Fruit fly (Drosophila melanogaster) whole organism, embryonic: ENCODE data around the gene CG32642.

Experiments used
- B-H1 ChIP-seq: fragments of 200-800 bp; sonication (Bioruptor generic); IDR thresholded peaks from 3 replicates; pipeline ENCODE4 v1.3.6; 2022; ENCODE audit warnings: missing biosample characterization, missing genetic modification characterization
- Bgb ChIP-seq: fragments of 200-800 bp; sonication (Bioruptor generic); IDR thresholded peaks from 2 replicates; pipeline ENCODE4 v1.3.6; 2022; ENCODE audit warnings: missing biosample characterization, missing genetic modification characterization; ENCODE audit not compliant: partially characterized antibody
- CG11398 ChIP-seq: fragments of 200-800 bp; sonication (Bioruptor generic); optimal IDR thresholded peaks from 2 replicates; lab custom pipeline; 2016; ENCODE audit warnings: missing biosample characterization, missing genetic modification characterization
- CG11560 ChIP-seq: fragments of 200-800 bp; sonication (Bioruptor generic); IDR thresholded peaks from 3 replicates; pipeline ENCODE4 v1.3.6; 2022; ENCODE audit warnings: missing biosample characterization, missing genetic modification characterization
- CG12744 ChIP-seq: fragments of 200-800 bp; sonication (Bioruptor generic); optimal IDR thresholded peaks from 2 replicates; lab custom pipeline; 2016; ENCODE audit warnings: missing biosample characterization, missing genetic modification characterization
- CG13296 ChIP-seq: fragments of 200-800 bp; sonication (Bioruptor generic); optimal IDR thresholded peaks from 3 replicates; lab custom pipeline; 2018; ENCODE audit warnings: missing biosample characterization, mild to moderate bottlenecking, missing genetic modification characterization
- CG14441 ChIP-seq: fragments of 200-800 bp; sonication (Bioruptor generic); IDR thresholded peaks from 2 replicates; pipeline ENCODE4 v1.3.6; 2022; ENCODE audit warnings: missing biosample characterization, missing genetic modification characterization
- CG14667 ChIP-seq: fragments of 200-800 bp; sonication (Bioruptor generic); IDR thresholded peaks from 2 replicates; pipeline ENCODE4 v1.3.6; 2022; ENCODE audit warnings: missing biosample characterization, missing genetic modification characterization
- CG1529 ChIP-seq: fragments of 200-800 bp; sonication (Bioruptor generic); optimal IDR thresholded peaks from 3 replicates; lab custom pipeline; 2018; ENCODE audit warnings: missing biosample characterization, missing genetic modification characterization
- CG17568 ChIP-seq: fragments of 200-800 bp; sonication (Bioruptor generic); optimal IDR thresholded peaks from 2 replicates; lab custom pipeline; 2018; ENCODE audit warnings: missing biosample characterization, mild to moderate bottlenecking, missing genetic modification characterization, moderate library complexity
- CG30020 ChIP-seq: fragments of 200-800 bp; optimal IDR thresholded peaks from 2 replicates; lab custom pipeline; 2019; ENCODE audit warnings: missing biosample characterization, mild to moderate bottlenecking, missing genetic modification characterization, moderate library complexity
- CG6854 ChIP-seq: fragments of 200-800 bp; sonication (Bioruptor generic); optimal IDR thresholded peaks from 3 replicates; lab custom pipeline; 2017; ENCODE audit warnings: missing biosample characterization, mild to moderate bottlenecking, missing genetic modification characterization
- CG7839 ChIP-seq: fragments of 200-800 bp; sonication (Bioruptor generic); optimal IDR thresholded peaks from 3 replicates; lab custom pipeline; 2018; ENCODE audit warnings: missing biosample characterization, mild to moderate bottlenecking, missing genetic modification characterization, moderate library complexity
- CG7963 ChIP-seq: fragments of 200-800 bp; sonication (Bioruptor generic); IDR thresholded peaks from 3 replicates; pipeline ENCODE4 v1.3.6; 2022; ENCODE audit warnings: missing biosample characterization, missing genetic modification characterization; ENCODE audit not compliant: partially characterized antibody
- CG8290 ChIP-seq, 3 experiments: fragments of 200-800 bp; sonication (Bioruptor generic); optimal IDR thresholded peaks; 2 replicates each; lab custom pipeline; 2016 to 2019; ENCODE audit warnings: missing biosample characterization in 3 of 3, missing genetic modification characterization in 3 of 3, mild to moderate bottlenecking in 2 of 3, moderate library complexity in 1 of 3
- CG9727 ChIP-seq: fragments of 200-800 bp; sonication (Bioruptor generic); optimal IDR thresholded peaks from 3 replicates; lab custom pipeline; 2017; ENCODE audit warnings: missing biosample characterization, mild to moderate bottlenecking, missing genetic modification characterization
- CG9797 ChIP-seq: fragments of 200-800 bp; sonication (Bioruptor generic); optimal IDR thresholded peaks from 3 replicates; lab custom pipeline; 2018; ENCODE audit warnings: missing biosample characterization, mild to moderate bottlenecking, missing genetic modification characterization
- CG9876 ChIP-seq: fragments of 200-800 bp; sonication (Bioruptor generic); optimal IDR thresholded peaks from 2 replicates; lab custom pipeline; 2016; ENCODE audit warnings: missing biosample characterization, missing genetic modification characterization
- CoRest ChIP-seq: fragments of 200-800 bp; sonication (Bioruptor generic); optimal IDR thresholded peaks from 3 replicates; lab custom pipeline; 2018; ENCODE audit warnings: missing biosample characterization, mild to moderate bottlenecking, missing genetic modification characterization, moderate library complexity
- Ets97D ChIP-seq: fragments of 200-800 bp; sonication (Bioruptor generic); optimal IDR thresholded peaks from 3 replicates; lab custom pipeline; 2016; ENCODE audit warnings: missing biosample characterization, missing genetic modification characterization
- Fer3 ChIP-seq: fragments of 200-800 bp; sonication (Bioruptor generic); optimal IDR thresholded peaks from 2 replicates; lab custom pipeline; 2018; ENCODE audit warnings: missing biosample characterization, mild to moderate bottlenecking, missing genetic modification characterization, moderate library complexity
- Gsc ChIP-seq: fragments of 200-800 bp; sonication (Bioruptor generic); IDR thresholded peaks from 2 replicates; pipeline ENCODE4 v1.3.6; 2022; ENCODE audit warnings: missing biosample characterization, missing genetic modification characterization
- HLH54F ChIP-seq: fragments of 200-800 bp; sonication (Bioruptor generic); optimal IDR thresholded peaks from 3 replicates; lab custom pipeline; 2016; ENCODE audit warnings: missing biosample characterization, missing genetic modification characterization
- Kr ChIP-seq: fragments of 200-800 bp; sonication (Bioruptor generic); optimal IDR thresholded peaks from 2 replicates; lab custom pipeline; 2017; ENCODE audit warnings: missing biosample characterization, mild to moderate bottlenecking, missing genetic modification characterization
- Lhr ChIP-seq: fragments of 200-800 bp; sonication (Bioruptor generic); optimal IDR thresholded peaks from 3 replicates; lab custom pipeline; 2017; ENCODE audit warnings: mild to moderate bottlenecking, missing biosample characterization, missing genetic modification reagents, missing genetic modification characterization
- Max ChIP-seq: fragments of 200-800 bp; sonication (Bioruptor generic); optimal IDR thresholded peaks from 2 replicates; lab custom pipeline; 2016; ENCODE audit warnings: missing biosample characterization, mild to moderate bottlenecking, missing genetic modification characterization
- Med ChIP-seq: fragments of 200-800 bp; sonication (Bioruptor generic); peaks from one replicate; lab custom pipeline; 2016; ENCODE audit warnings: missing biosample characterization, missing genetic modification characterization, mild to moderate bottlenecking, inconsistent platforms, moderate library complexity
- NC2β ChIP-seq: fragments of 200-800 bp; sonication (Bioruptor generic); optimal IDR thresholded peaks from 2 replicates; lab custom pipeline; 2016; ENCODE audit warnings: missing biosample characterization, missing genetic modification characterization
- Nf-YA ChIP-seq: fragments of 200-800 bp; sonication (Bioruptor generic); IDR thresholded peaks from 2 replicates; pipeline ENCODE4 v1.3.6; 2022; ENCODE audit warnings: missing biosample characterization, missing genetic modification characterization
- Oli ChIP-seq: fragments of 200-800 bp; sonication (Bioruptor generic); optimal IDR thresholded peaks from 2 replicates; lab custom pipeline; 2018; ENCODE audit warnings: missing biosample characterization, mild to moderate bottlenecking, missing genetic modification characterization, moderate library complexity
- Rx ChIP-seq: fragments of 200-800 bp; sonication (Bioruptor generic); IDR thresholded peaks from 2 replicates; pipeline ENCODE4 v1.3.6; 2022; ENCODE audit warnings: missing biosample characterization, missing genetic modification characterization
- Stat92E ChIP-seq, 3 experiments: fragments of >200 bp in 2 of 3; fragments of 200-800 bp in 1 of 3; sonication (Bioruptor generic) in 1 of 3; optimal IDR thresholded peaks; 2 replicates each; lab custom pipeline; 2017 to 2019; ENCODE audit warnings: missing biosample characterization in 3 of 3, missing genetic modification characterization in 3 of 3, mild to moderate bottlenecking in 1 of 3, moderate library complexity in 1 of 3
- TFAM ChIP-seq: fragments of 200-800 bp; sonication (Bioruptor generic); optimal IDR thresholded peaks from 2 replicates; lab custom pipeline; 2017; ENCODE audit warnings: missing biosample characterization, missing genetic modification characterization, inconsistent platforms
- aop ChIP-seq: fragments of 200-800 bp; sonication (Bioruptor generic); IDR thresholded peaks from 2 replicates; pipeline ENCODE4 v1.3.6; 2022; ENCODE audit warnings: missing biosample characterization, missing genetic modification characterization
- ap ChIP-seq: fragments of 200-800 bp; sonication (Bioruptor generic); IDR thresholded peaks from 2 replicates; pipeline ENCODE4 v1.3.6; 2022; ENCODE audit warnings: missing biosample characterization, missing genetic modification characterization
- bbx ChIP-seq: fragments of 200-800 bp; sonication (Bioruptor generic); IDR thresholded peaks from 2 replicates; pipeline ENCODE4 v1.3.6; 2022; ENCODE audit warnings: missing biosample characterization, missing genetic modification characterization; ENCODE audit not compliant: partially characterized antibody
- emc ChIP-seq: fragments of 200-800 bp; sonication (Bioruptor generic); optimal IDR thresholded peaks from 2 replicates; lab custom pipeline; 2016; ENCODE audit warnings: missing biosample characterization, missing genetic modification characterization
- exex ChIP-seq: fragments of 200-800 bp; sonication (Bioruptor generic); optimal IDR thresholded peaks from 4 replicates; lab custom pipeline; 2018; ENCODE audit warnings: missing biosample characterization, mild to moderate bottlenecking, missing genetic modification characterization, moderate library complexity
- fd96Cb ChIP-seq: fragments of 200-800 bp; sonication (Bioruptor generic); optimal IDR thresholded peaks from 2 replicates; lab custom pipeline; 2018; ENCODE audit warnings: missing biosample characterization, mild to moderate bottlenecking, missing genetic modification characterization, moderate library complexity
- gfzf ChIP-seq: fragments of 200-800 bp; sonication (Bioruptor generic); optimal IDR thresholded peaks from 2 replicates; lab custom pipeline; 2016; ENCODE audit warnings: missing biosample characterization, mild to moderate bottlenecking, missing genetic modification characterization, moderate library complexity
- hth ChIP-seq: fragments of >200 bp; optimal IDR thresholded peaks from 2 replicates; lab custom pipeline; 2017; ENCODE audit warnings: inconsistent platforms
- kay ChIP-seq: fragments of 200-800 bp; sonication (Bioruptor generic); optimal IDR thresholded peaks from 2 replicates; lab custom pipeline; 2016; ENCODE audit warnings: missing biosample characterization, missing genetic modification characterization
- nerfin-2 ChIP-seq: fragments of 200-800 bp; sonication (Bioruptor generic); IDR thresholded peaks from 2 replicates; pipeline ENCODE4 v1.3.6; 2022; ENCODE audit warnings: missing biosample characterization, missing genetic modification characterization; ENCODE audit not compliant: partially characterized antibody
- ranshi ChIP-seq: fragments of 200-800 bp; sonication (Bioruptor generic); IDR thresholded peaks from 2 replicates; pipeline ENCODE4 v1.3.6; 2022; ENCODE audit warnings: missing biosample characterization, missing genetic modification characterization
- run ChIP-seq: fragments of 200-800 bp; sonication (Bioruptor generic); optimal IDR thresholded peaks from 3 replicates; lab custom pipeline; 2018; ENCODE audit warnings: missing biosample characterization, mild to moderate bottlenecking, missing genetic modification characterization
- slp2 ChIP-seq: fragments of 200-800 bp; sonication (Bioruptor generic); optimal IDR thresholded peaks from 2 replicates; lab custom pipeline; 2016; ENCODE audit warnings: missing biosample characterization, missing genetic modification characterization
- stc ChIP-seq: fragments of 200-800 bp; sonication (Bioruptor generic); IDR thresholded peaks from 2 replicates; pipeline ENCODE4 v1.3.6; 2022; ENCODE audit warnings: missing biosample characterization, missing genetic modification characterization
- toy ChIP-seq: fragments of 200-800 bp; sonication (Bioruptor generic); IDR thresholded peaks from 2 replicates; pipeline ENCODE4 v1.3.6; 2022; ENCODE audit warnings: missing biosample characterization, missing genetic modification characterization

Gene CG32642

dm6 chrX:12909577-12910426, 49.2 kb upstream of the CG32642 start, which contains the start of the genes Brms1 and CG4645 (continued):
- TF ChIP-seq stc (GFP tag; lab: Robert Waterston, UW) (no peak; the same call in 1 of the 2 replicates), ranshi (GFP tag; lab: Robert Waterston, UW) (no peak; the same call in 1 of the 2 replicates), Rx (GFP tag; lab: Robert Waterston, UW) (no peak), bbx (no peak), emc (GFP tag; lab: Kevin White, UChicago) (no peak), Fer3 (tag; lab: Kevin White, UChicago) (no peak), CG7839 (tag; lab: Kevin White, UChicago) (peak; percentile 58), CG9876 (GFP tag; lab: Kevin White, UChicago) (no peak), kay (GFP tag; lab: Kevin White, UChicago) (peak; percentile 3), CG11560 (tag; lab: Robert Waterston, UW) (no peak), slp2 (no peak), CG30020 (peak; percentile 48), CG17568 (GFP tag; lab: Kevin White, UChicago) (no peak), toy (no peak), ap (GFP tag; lab: Robert Waterston, UW) (no peak), B-H1 (no peak), Gsc (GFP tag; lab: Robert Waterston, UW) (no peak), hth (no peak), Nf-YA (GFP tag; lab: Robert Waterston, UW) (no peak), aop (GFP tag; lab: Robert Waterston, UW) (no peak), Lhr (GFP tag; lab: Kevin White, UChicago) (peak; percentile 20), CG1529 (GFP tag; lab: Kevin White, UChicago) (no peak), Stat92E (GFP tag; optimal IDR thresholded peaks at IDR 0.05; lab: Kevin White, UChicago) (no peak), NC2β (GFP tag; lab: Kevin White, UChicago) (no peak), Bgb (GFP tag; lab: Robert Waterston, UW) (peak; percentile 33; the same call in 1 of the 2 replicates), CG9797 (GFP tag; lab: Kevin White, UChicago) (peak; percentile 66), CG6854 (GFP tag; lab: Kevin White, UChicago) (no peak), CG8290 (GFP tag; optimal IDR thresholded peaks at IDR 0.05; lab: Kevin White, UChicago) (peak; percentile 25), CG8290 (tag; optimal IDR thresholded peaks at IDR 0.05; lab: Kevin White, UChicago) (peak; percentile 39 to 56), CG7963 (GFP tag; lab: Robert Waterston, UW) (0 out of 3 replicates have a peak, but pooled peaks have one; percentile 15), CG14667 (GFP tag; lab: Robert Waterston, UW) (0 out of 2 replicates have a peak, but pooled peaks have one; percentile 21), Med (peak; percentile 72), run (tag; lab: Kevin White, UChicago) (no peak), CG13296 (GFP tag; lab: Kevin White, UChicago) (peak; percentile 26), CG14441 (GFP tag; lab: Robert Waterston, UW) (peak; percentile 28; the same call in 1 of the 2 replicates), CG11398 (GFP tag; lab: Kevin White, UChicago) (no peak), Max (GFP tag; lab: Kevin White, UChicago) (peak; percentile 3), Ets97D (GFP tag; lab: Kevin White, UChicago) (peak; percentile 13), TFAM (GFP tag; lab: Kevin White, UChicago) (no peak), CG12744 (GFP tag; lab: Kevin White, UChicago) (no peak), fd96Cb (tag; lab: Kevin White, UChicago) (peak; percentile 28), CoRest (tag; lab: Kevin White, UChicago) (peak; percentile 76), HLH54F (peak; percentile 56), Oli (tag; lab: Kevin White, UChicago) (peak; percentile 10), exex (tag; lab: Kevin White, UChicago) (peak; percentile 25), Kr (GFP tag; lab: Kevin White, UChicago) (no peak), gfzf (peak; percentile 44), CG9727 (GFP tag; lab: Kevin White, UChicago) (peak; percentile 48), nerfin-2 (GFP tag; lab: Robert Waterston, UW) (0 out of 2 replicates have a peak, but pooled peaks have one; percentile 27)
